Worm (Caenorhabditis elegans) whole organism, L4 larva: Measurements from ENCODE around the gene K01A12.4.

Experiments used
- ZK546.5 ChIP-seq, 2 experiments: sonication (generic microtip); optimal IDR thresholded peaks; 2 replicates each; lab custom pipeline; 2017; ENCODE audit warnings: missing biosample characterization in 2 of 2, missing genetic modification characterization in 2 of 2
- ceh-28 ChIP-seq: fragments of 150-350 bp; optimal IDR thresholded peaks from 2 replicates; lab custom pipeline; 2014; ENCODE audit warnings: missing biosample characterization, missing genetic modification reagents, missing genetic modification characterization
- ceh-32 ChIP-seq: sonication (generic microtip); optimal IDR thresholded peaks from 2 replicates; lab custom pipeline; 2016; ENCODE audit warnings: mild to moderate bottlenecking, missing genetic modification characterization, missing compliant biosample characterization; ENCODE audit not compliant: poor library complexity
- daf-12 ChIP-seq: fragments of 150-350 bp; optimal IDR thresholded peaks from 2 replicates; lab custom pipeline; 2014; ENCODE audit warnings: missing biosample characterization, missing genetic modification reagents, missing genetic modification characterization
- lir-3 ChIP-seq: sonication (generic microtip); optimal IDR thresholded peaks from 2 replicates; lab custom pipeline; 2016; ENCODE audit warnings: mild to moderate bottlenecking, missing genetic modification characterization, missing compliant biosample characterization
- mdt-29 ChIP-seq: fragments of 200-800 bp; sonication (Bioruptor generic); IDR thresholded peaks from 2 replicates; pipeline ENCODE4 v1.3.6; 2022; ENCODE audit warnings: missing genetic modification reagents, missing genetic modification characterization, missing compliant biosample characterization
- mep-1 ChIP-seq: fragments of 150-350 bp; sonication (generic microtip); optimal IDR thresholded peaks from 3 replicates; lab custom pipeline; 2014; ENCODE audit warnings: missing biosample characterization, missing genetic modification characterization
- nhr-11 ChIP-seq: fragments of 150-350 bp; optimal IDR thresholded peaks from 2 replicates; lab custom pipeline; 2014; ENCODE audit warnings: missing biosample characterization, missing genetic modification characterization
- nhr-25 ChIP-seq: sonication (generic microtip); optimal IDR thresholded peaks from 2 replicates; lab custom pipeline; 2017; ENCODE audit warnings: missing genetic modification characterization, mild to moderate bottlenecking, missing compliant biosample characterization, antibody characterized with exemption, moderate library complexity, borderline replicate concordance; ENCODE audit not compliant: insufficient read depth
- skn-1 ChIP-seq: fragments of 150-350 bp; optimal IDR thresholded peaks from 2 replicates; lab custom pipeline; 2014; ENCODE audit warnings: missing biosample characterization, missing genetic modification characterization
- zag-1 ChIP-seq: fragments of 150-350 bp; optimal IDR thresholded peaks from 2 replicates; lab custom pipeline; 2014; ENCODE audit warnings: missing biosample characterization, missing genetic modification characterization

- TF ChIP-seq lir-3 = peak; percentile 31
- no peak for TF ChIP-seq ceh-32
- no peak for TF ChIP-seq ceh-28
- TF ChIP-seq nhr-11 (tag; lab: Kevin White, UChicago) = no peak
- TF ChIP-seq skn-1 (tag; lab: Kevin White, UChicago) = no peak
- TF ChIP-seq ZK546.5 (tag; optimal IDR thresholded peaks at IDR 0.05; lab: Kevin White, UChicago) = no peak
- no peak for TF ChIP-seq nhr-25 (tag; lab: Kevin White, UChicago)
- peak; percentile 51 for TF ChIP-seq mep-1
- no peak for TF ChIP-seq daf-12 (tag; lab: Kevin White, UChicago)
- TF ChIP-seq zag-1 (tag; lab: Kevin White, UChicago) = no peak
- TF ChIP-seq mdt-29 = no peak
These were observed 35.6 kb downstream of the K01A12.4 start for ce11 chrX:8646287-8646686.
